Worm (Caenorhabditis elegans): ENCODE results near the gene cts-1.

- TF ChIP-seq B0310.2 (tag; optimal IDR thresholded peaks at IDR 0.05): no peak
- no peak for TF ChIP-seq pes-1 (GFP tag; IDR thresholded peaks at IDR 0.05)
- no peak for TF ChIP-seq ceh-36 (tag; optimal IDR thresholded peaks at IDR 0.05)
- TF ChIP-seq ama-1 (optimal IDR thresholded peaks at IDR 0.05): no peak
- TF ChIP-seq tbx-11 (GFP tag; IDR thresholded peaks at IDR 0.05): no peak
- TF ChIP-seq hnd-1 (tag; optimal IDR thresholded peaks at IDR 0.05): no peak
- no peak for TF ChIP-seq ceh-13 (GFP tag; optimal IDR thresholded peaks at IDR 0.05)
- TF ChIP-seq sea-1 (GFP tag; conservative IDR thresholded peaks at IDR 0.05): no peak
- no peak for TF ChIP-seq aly-1 (tag; optimal IDR thresholded peaks at IDR 0.05)
- TF ChIP-seq F13C5.2 (tag; optimal IDR thresholded peaks at IDR 0.05): no peak
Observed at ce11 chrIII:10261256-10261655, 44.8 kb upstream of the cts-1 start.
